Worm (Caenorhabditis elegans): ENCODE results near the gene din-1.
A peak's percentile ranks its signal among the peaks of the same experiment; 100 is the strongest.

Gene din-1

DNA sequence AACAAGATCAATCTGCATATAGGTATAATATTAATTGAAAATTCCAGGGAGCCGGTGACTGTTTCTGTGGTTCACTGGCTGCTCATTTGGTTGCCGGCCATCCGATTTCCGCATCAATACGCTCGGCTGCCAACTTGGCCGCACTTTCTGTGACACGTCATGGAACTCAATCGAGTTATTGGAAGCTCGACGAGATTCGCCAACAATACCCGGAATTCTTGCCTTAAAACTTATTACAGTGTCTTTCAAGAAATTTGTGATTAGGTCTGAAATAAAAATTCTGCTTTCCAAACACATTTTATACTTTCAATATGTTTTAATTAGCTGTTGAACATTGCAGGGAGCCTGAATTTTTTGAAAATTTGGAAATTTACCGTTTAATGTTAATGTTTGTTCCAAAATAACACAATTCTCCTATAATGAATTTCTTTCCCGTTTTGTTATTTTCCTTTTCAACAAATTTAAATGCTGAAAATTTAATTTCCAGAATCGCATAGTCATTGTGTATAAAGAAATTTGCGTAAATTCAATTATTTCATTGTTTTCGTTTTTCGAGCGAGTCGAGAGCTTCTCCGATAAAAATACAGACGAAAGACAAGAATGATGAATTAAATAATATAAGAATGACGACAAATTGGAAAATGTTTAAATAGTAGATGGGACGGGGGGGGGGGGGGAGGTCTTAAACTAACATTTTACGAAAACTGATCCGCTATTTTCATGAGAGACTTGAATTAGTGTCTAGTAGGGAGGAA is 19.1 kb downstream of the din-1 start:
- TF ChIP-seq cebp-2 (GFP tag; IDR thresholded peaks at IDR 0.05) (0 out of 2 replicates have a peak, but pooled peaks have one; percentile 18), ama-1 (optimal IDR thresholded peaks at IDR 0.05) (peak; percentile 28), ama-1 (GFP tag; optimal IDR thresholded peaks at IDR 0.05) (no peak), ceh-40 (GFP tag; IDR thresholded peaks at IDR 0.05) (no peak)

- peak; percentile 16 for TF ChIP-seq nhr-80 (tag; optimal IDR thresholded peaks at IDR 0.05)
- no peak for TF ChIP-seq F22D6.2 (tag; optimal IDR thresholded peaks at IDR 0.05)
- 0 out of 2 replicates have a peak, but pooled peaks have one; percentile 12 for TF ChIP-seq zfh-2 (GFP tag; conservative IDR thresholded peaks at IDR 0.05)
- no peak for TF ChIP-seq dox-1 (GFP tag; IDR thresholded peaks at IDR 0.05)
These were observed 21.2 kb downstream of the din-1 start, which contains the start of gene F07A11.5 for ce11 chrII:11612034-11612723. TSS of gene F07A11.5 (plus strand) at chrII:11612300.

ce11 chrII:11611462-11611861 is 21.9 kb downstream of the din-1 start:
- peak; percentile 48 for TF ChIP-seq nhr-80 (tag; optimal IDR thresholded peaks at IDR 0.05)
- TF ChIP-seq snpc-3.4 (tag; optimal IDR thresholded peaks at IDR 0.05): no peak
- peak; percentile 13 for TF ChIP-seq ztf-26 (tag; optimal IDR thresholded peaks at IDR 0.05)

DNA sequence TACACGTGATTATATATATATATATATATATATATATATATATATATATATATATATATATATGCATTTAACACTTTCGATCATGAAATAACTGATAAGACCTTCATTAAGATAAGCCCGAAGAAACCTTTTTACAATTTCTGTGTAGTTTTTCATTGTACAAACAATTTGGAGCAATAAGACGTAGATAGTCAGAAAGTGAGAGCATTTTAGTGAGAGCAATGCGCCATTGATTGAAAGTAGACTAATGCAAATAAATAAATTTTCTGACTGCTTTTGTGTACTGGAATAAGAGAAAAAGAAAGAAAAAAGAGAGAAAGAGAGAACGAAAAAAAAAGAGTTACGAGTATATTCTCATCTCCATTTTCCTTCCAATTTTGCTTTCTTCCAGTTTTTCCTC is 28.8 kb downstream of the din-1 start:
- no peak for TF ChIP-seq F39B2.1 (GFP tag; IDR thresholded peaks at IDR 0.05)
- TF ChIP-seq nhr-80 (tag; optimal IDR thresholded peaks at IDR 0.05): peak; percentile 67

- TF ChIP-seq B0336.3 (GFP tag; IDR thresholded peaks at IDR 0.05) (no peak), zfh-2 (GFP tag; conservative IDR thresholded peaks at IDR 0.05) (peak; percentile 78)
These were observed 30.9 kb downstream of the din-1 start for ce11 chrII:11602387-11602960.

DNA sequence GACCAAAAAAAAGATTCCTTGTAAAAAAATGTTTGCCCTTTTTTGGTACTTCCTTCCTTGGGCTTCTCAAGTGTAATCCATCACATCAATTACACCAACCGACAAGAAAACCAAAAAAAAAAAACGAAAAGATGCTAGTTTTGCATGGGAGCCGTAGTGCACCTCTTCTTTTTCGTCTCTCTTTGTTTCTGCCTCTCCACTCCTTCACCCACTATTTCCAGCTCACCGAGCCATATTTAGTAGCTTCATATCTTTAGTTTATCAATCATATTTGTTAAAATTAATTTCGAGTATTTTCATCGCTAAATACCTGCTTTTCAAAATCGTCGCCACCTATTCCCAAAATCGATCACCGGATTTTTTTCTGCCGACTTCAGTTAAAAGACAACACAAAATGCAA is 32.7 kb downstream of the din-1 start, which contains the start of gene F07A11.4:
TSS of gene F07A11.4 (plus strand) at position 301 of the 400 bp plus-strand sequence.
- TF ChIP-seq egrh-3 (GFP tag; IDR thresholded peaks at IDR 0.05) (no peak), madf-10 (tag; optimal IDR thresholded peaks at IDR 0.05) (no peak), zim-3 (tag; optimal IDR thresholded peaks at IDR 0.05) (no peak), ztf-6 (GFP tag; IDR thresholded peaks at IDR 0.05) (no peak), mel-28 (tag; optimal IDR thresholded peaks at IDR 0.05; ENCODE audit: borderline replicate concordance) (no peak), mcd-1 (GFP tag; IDR thresholded peaks at IDR 0.05) (no peak), F49E8.2 (tag; optimal IDR thresholded peaks at IDR 0.05; ENCODE audit: insufficient read depth) (no peak), sea-2 (GFP tag; IDR thresholded peaks at IDR 0.05) (no peak), chd-7 (tag; optimal IDR thresholded peaks at IDR 0.05) (no peak), F55B11.4 (tag; optimal IDR thresholded peaks at IDR 0.05; ENCODE audit: borderline replicate concordance, insufficient read depth) (no peak), ztf-26 (tag; optimal IDR thresholded peaks at IDR 0.05) (no peak), Y67H2A.10 (GFP tag; conservative IDR thresholded peaks at IDR 0.05) (no peak)

ce11 chrII:11599751-11600150 is 33.7 kb downstream of the din-1 start, which contains the start of gene npp-5:
TSS of gene npp-5 (minus strand) at chrII:11599809.
- TF ChIP-seq lin-54 (GFP tag; optimal IDR thresholded peaks at IDR 0.05) (peak; percentile 52), F49E8.2 (tag; optimal IDR thresholded peaks at IDR 0.05; ENCODE audit: insufficient read depth) (no peak), efl-1 (GFP tag; optimal IDR thresholded peaks at IDR 0.05) (peak; percentile 29), mcd-1 (GFP tag; IDR thresholded peaks at IDR 0.05) (peak; percentile 63; the same call in 1 of the 2 replicates)
